Worm (Caenorhabditis elegans) whole organism, early embryonic: ENCODE data around the gene hog-1.

ENCODE experiments used
- B0310.2 ChIP-seq: sonication (generic microtip); optimal IDR thresholded peaks from 2 replicates; lab custom pipeline; 2016; ENCODE audit warnings: mild to moderate bottlenecking, missing genetic modification characterization, missing compliant biosample characterization
- F13C5.2 ChIP-seq: sonication (generic microtip); optimal IDR thresholded peaks from 2 replicates; lab custom pipeline; 2017; ENCODE audit warnings: mild to moderate bottlenecking, missing genetic modification characterization, inconsistent platforms, missing compliant biosample characterization
- aly-1 ChIP-seq: sonication (generic microtip); optimal IDR thresholded peaks from 2 replicates; lab custom pipeline; 2016; ENCODE audit warnings: missing genetic modification characterization, missing compliant biosample characterization
- ama-1 ChIP-seq: fragments of 150-350 bp; optimal IDR thresholded peaks from 2 replicates; lab custom pipeline; 2014
- ceh-13 ChIP-seq: fragments of 200-800 bp; sonication (Bioruptor generic); optimal IDR thresholded peaks from 2 replicates; lab custom pipeline; 2018; ENCODE audit warnings: mild to moderate bottlenecking, missing genetic modification characterization, missing compliant biosample characterization
- ceh-36 ChIP-seq: sonication (generic microtip); optimal IDR thresholded peaks from 2 replicates; lab custom pipeline; 2016; ENCODE audit warnings: missing genetic modification characterization, inconsistent platforms, missing compliant biosample characterization
- ets-7 ChIP-seq: sonication (generic microtip); optimal IDR thresholded peaks from 2 replicates; lab custom pipeline; 2016; ENCODE audit warnings: missing genotype, missing genetic modification characterization, missing compliant biosample characterization
- flt-1 ChIP-seq: fragments of 200-800 bp; sonication (Bioruptor generic); IDR thresholded peaks from 2 replicates; pipeline ENCODE4 v1.3.6; 2022; ENCODE audit warnings: missing genetic modification characterization, missing compliant biosample characterization
- hmbx-1 ChIP-seq: sonication (generic microtip); optimal IDR thresholded peaks from 2 replicates; lab custom pipeline; 2016; ENCODE audit warnings: mild to moderate bottlenecking, missing genetic modification characterization, missing compliant biosample characterization
- hmg-4 ChIP-seq: fragments of 200-800 bp; sonication (Bioruptor generic); optimal IDR thresholded peaks from 2 replicates; lab custom pipeline; 2018; ENCODE audit warnings: mild to moderate bottlenecking, missing genetic modification characterization, missing compliant biosample characterization
- hnd-1 ChIP-seq: sonication (generic microtip); optimal IDR thresholded peaks from 2 replicates; lab custom pipeline; 2016; ENCODE audit warnings: missing genetic modification characterization, missing compliant biosample characterization
- pes-1 ChIP-seq: fragments of 200-800 bp; sonication (Bioruptor generic); IDR thresholded peaks from 2 replicates; pipeline ENCODE4 v1.3.6; 2022; ENCODE audit warnings: missing genetic modification reagents, missing genetic modification characterization, missing compliant biosample characterization
- scrt-1 ChIP-seq: fragments of 200-800 bp; sonication (Bioruptor generic); IDR thresholded peaks from 2 replicates; pipeline ENCODE4 v1.3.6; 2022; ENCODE audit warnings: missing genetic modification characterization, missing compliant biosample characterization
- sea-1 ChIP-seq: fragments of 200-800 bp; sonication (Bioruptor generic); conservative IDR thresholded peaks from 2 replicates; pipeline ENCODE4 v1.3.6; 2022; ENCODE audit warnings: missing genetic modification characterization, missing compliant biosample characterization
- tbx-11 ChIP-seq: fragments of 200-800 bp; sonication (Bioruptor generic); IDR thresholded peaks from 2 replicates; pipeline ENCODE4 v1.3.6; 2022; ENCODE audit warnings: missing genetic modification characterization, missing compliant biosample characterization
- tbx-37 ChIP-seq: fragments of 200-800 bp; sonication (Bioruptor generic); conservative IDR thresholded peaks from 2 replicates; pipeline ENCODE4 v1.3.6; 2022; ENCODE audit warnings: missing genetic modification reagents, missing genetic modification characterization, missing compliant biosample characterization
- tra-4 ChIP-seq: sonication (generic microtip); optimal IDR thresholded peaks from 2 replicates; lab custom pipeline; 2017; ENCODE audit warnings: missing genetic modification characterization, missing compliant biosample characterization

Gene hog-1

ce11 chrX:5854163-5854451 is at the start of gene hog-1:
Gene hog-1 (minus strand): TSS chrX:5854263.
- TF ChIP-seq F13C5.2 (tag; lab: Kevin White, UChicago) (no peak), ceh-36 (tag; lab: Kevin White, UChicago) (no peak), B0310.2 (tag; lab: Kevin White, UChicago) (no peak), sea-1 (GFP tag; lab: Robert Waterston, UW) (no peak), tbx-37 (GFP tag; lab: Robert Waterston, UW) (no peak), hmg-4 (no peak), tbx-11 (no peak), pes-1 (GFP tag; lab: Robert Waterston, UW) (no peak), flt-1 (GFP tag; lab: Robert Waterston, UW) (no peak), aly-1 (tag; lab: Kevin White, UChicago) (no peak), hnd-1 (tag; lab: Kevin White, UChicago) (no peak), ceh-13 (GFP tag; lab: Kevin White, UChicago) (no peak), tra-4 (no peak), scrt-1 (GFP tag; lab: Robert Waterston, UW) (no peak), ama-1 (no peak)

- TF ChIP-seq tra-4: no peak
- no peak for TF ChIP-seq ceh-36 (tag; lab: Kevin White, UChicago)
- no peak for TF ChIP-seq scrt-1 (GFP tag; lab: Robert Waterston, UW)
- no peak for TF ChIP-seq ceh-13 (GFP tag; lab: Kevin White, UChicago)
- TF ChIP-seq sea-1 (GFP tag; lab: Robert Waterston, UW): no peak
- no peak for TF ChIP-seq pes-1 (GFP tag; lab: Robert Waterston, UW)
- TF ChIP-seq aly-1 (tag; lab: Kevin White, UChicago): no peak
- TF ChIP-seq tbx-11: no peak
- TF ChIP-seq F13C5.2 (tag; lab: Kevin White, UChicago): no peak
- no peak for TF ChIP-seq hnd-1 (tag; lab: Kevin White, UChicago)
- TF ChIP-seq ets-7 (tag; lab: Kevin White, UChicago): no peak
- no peak for TF ChIP-seq tbx-37 (GFP tag; lab: Robert Waterston, UW)
These were observed 47.4 kb upstream of the hog-1 start for ce11 chrX:5901499-5901898.

- TF ChIP-seq tbx-11 (no peak), F13C5.2 (tag; lab: Kevin White, UChicago) (no peak), sea-1 (GFP tag; lab: Robert Waterston, UW) (no peak), flt-1 (GFP tag; lab: Robert Waterston, UW) (no peak), aly-1 (tag; lab: Kevin White, UChicago) (no peak), hmg-4 (no peak), ets-7 (tag; lab: Kevin White, UChicago) (no peak), hmbx-1 (tag; lab: Kevin White, UChicago) (no peak), ama-1 (no peak), tbx-37 (GFP tag; lab: Robert Waterston, UW) (no peak), B0310.2 (tag; lab: Kevin White, UChicago) (no peak), hnd-1 (tag; lab: Kevin White, UChicago) (no peak), scrt-1 (GFP tag; lab: Robert Waterston, UW) (no peak), ceh-13 (GFP tag; lab: Kevin White, UChicago) (no peak), tra-4 (no peak), ceh-36 (tag; lab: Kevin White, UChicago) (no peak), pes-1 (GFP tag; lab: Robert Waterston, UW) (no peak)
These were observed 43.0 kb upstream of the hog-1 start, which contains the start of gene tbc-16 for ce11 chrX:5897038-5897437. Gene tbc-16 (plus strand): TSS chrX:5897338.

- no peak for TF ChIP-seq tra-4
- no peak for TF ChIP-seq ets-7 (tag; lab: Kevin White, UChicago)
- TF ChIP-seq F13C5.2 (tag; lab: Kevin White, UChicago): no peak
- TF ChIP-seq hmbx-1 (tag; lab: Kevin White, UChicago): no peak
- no peak for TF ChIP-seq ceh-36 (tag; lab: Kevin White, UChicago)
These were observed 41.9 kb upstream of the hog-1 start for ce11 chrX:5896001-5896400.

ce11 chrX:5890080-5890479 is 36.0 kb upstream of the hog-1 start, which contains the start of gene F49E10.2:
Gene F49E10.2 (plus strand): TSS chrX:5890380.
- TF ChIP-seq flt-1 (GFP tag; lab: Robert Waterston, UW) (no peak), hnd-1 (tag; lab: Kevin White, UChicago) (no peak), ceh-13 (GFP tag; lab: Kevin White, UChicago) (no peak), hmg-4 (no peak)

ce11 chrX:5885565-5885964 is 31.5 kb upstream of the hog-1 start, which contains the start of gene flp-7:
Gene flp-7 (plus strand): TSS chrX:5885865.
- no peak for TF ChIP-seq tra-4
- no peak for TF ChIP-seq tbx-37 (GFP tag; lab: Robert Waterston, UW)
- no peak for TF ChIP-seq sea-1 (GFP tag; lab: Robert Waterston, UW)
- TF ChIP-seq pes-1 (GFP tag; lab: Robert Waterston, UW): no peak
- TF ChIP-seq B0310.2 (tag; lab: Kevin White, UChicago): no peak
- no peak for TF ChIP-seq ceh-36 (tag; lab: Kevin White, UChicago)
- no peak for TF ChIP-seq hmg-4
- no peak for TF ChIP-seq hnd-1 (tag; lab: Kevin White, UChicago)
- no peak for TF ChIP-seq scrt-1 (GFP tag; lab: Robert Waterston, UW)
- no peak for TF ChIP-seq ets-7 (tag; lab: Kevin White, UChicago)
- TF ChIP-seq tbx-11: no peak
- no peak for TF ChIP-seq hmbx-1 (tag; lab: Kevin White, UChicago)
- no peak for TF ChIP-seq F13C5.2 (tag; lab: Kevin White, UChicago)
- TF ChIP-seq ceh-13 (GFP tag; lab: Kevin White, UChicago): no peak
- no peak for TF ChIP-seq flt-1 (GFP tag; lab: Robert Waterston, UW)
- no peak for TF ChIP-seq aly-1 (tag; lab: Kevin White, UChicago)
- TF ChIP-seq ama-1: no peak

ce11 chrX:5877039-5877438 is 23.0 kb upstream of the hog-1 start:
- TF ChIP-seq hnd-1 (tag; lab: Kevin White, UChicago): no peak
- no peak for TF ChIP-seq ceh-13 (GFP tag; lab: Kevin White, UChicago)
- no peak for TF ChIP-seq B0310.2 (tag; lab: Kevin White, UChicago)
- no peak for TF ChIP-seq tbx-37 (GFP tag; lab: Robert Waterston, UW)
- no peak for TF ChIP-seq ama-1
- no peak for TF ChIP-seq sea-1 (GFP tag; lab: Robert Waterston, UW)
- TF ChIP-seq flt-1 (GFP tag; lab: Robert Waterston, UW): no peak
- TF ChIP-seq ceh-36 (tag; lab: Kevin White, UChicago): no peak
- no peak for TF ChIP-seq pes-1 (GFP tag; lab: Robert Waterston, UW)
- no peak for TF ChIP-seq tbx-11
- no peak for TF ChIP-seq scrt-1 (GFP tag; lab: Robert Waterston, UW)
- TF ChIP-seq hmg-4: no peak
